Worm (Caenorhabditis elegans) whole organism, L2 larva: ENCODE results near the gene sri-38.

Source experiments
- Y55F3AM.14 ChIP-seq: fragments of 200-800 bp; sonication (Bioruptor generic); optimal IDR thresholded peaks from 2 replicates; lab custom pipeline; 2018; ENCODE audit warnings: mild to moderate bottlenecking, missing genetic modification characterization, missing compliant biosample characterization
- nhr-237 ChIP-seq: fragments of 150-350 bp; optimal IDR thresholded peaks from 2 replicates; lab custom pipeline; 2014; ENCODE audit warnings: missing biosample characterization, missing genetic modification characterization
- skn-1 ChIP-seq: sonication (generic microtip); optimal IDR thresholded peaks from 2 replicates; lab custom pipeline; 2017; ENCODE audit warnings: missing biosample characterization, missing genetic modification characterization
- zag-1 ChIP-seq: fragments of 150-350 bp; optimal IDR thresholded peaks from 2 replicates; lab custom pipeline; 2014; ENCODE audit warnings: missing biosample characterization, missing genetic modification characterization

- TF ChIP-seq zag-1 (tag; lab: Kevin White, UChicago), result no peak
- no peak for TF ChIP-seq Y55F3AM.14 (GFP tag; lab: Kevin White, UChicago)
- TF ChIP-seq skn-1 (tag; lab: Kevin White, UChicago), result no peak
- no peak for TF ChIP-seq nhr-237 (tag; lab: Kevin White, UChicago)
Observed at ce11 chrII:2649539-2649938, 38.9 kb downstream of the sri-38 start, which contains the start of the genes F22E5.13 and F22E5.6.
